In genomic region chrX:15449490-15450326, dm6 we compare ENCODE assay signal across 3 fruit fly cellular contexts.
TF ChIP-seq lines count a peak whose summit lies in the region.

Gene Scamp (minus strand): TSS chrX:15449883.
Gene Ahcy (plus strand): TSS chrX:15450261.

TF ChIP-seq in whole organism, embryonic, 481 proteins besides CTCF, POLR2A, EP300 and RAD21 (continued from another document and continues in another):
- TF ChIP-seq nau (GFP tag; optimal IDR thresholded peaks at IDR 0.05; lab: Kevin White, UChicago): no peak
- TF ChIP-seq CG8290 (GFP tag; optimal IDR thresholded peaks at IDR 0.05; lab: Kevin White, UChicago): peak; percentile 18
- TF ChIP-seq CG8290 (tag; optimal IDR thresholded peaks at IDR 0.05; lab: Kevin White, UChicago): no peak
- peak; percentile 66 for TF ChIP-seq Med (GFP tag; lab: Kevin White, UChicago)
- peak; percentile 30 for TF ChIP-seq CG30403 (GFP tag; optimal IDR thresholded peaks at IDR 0.05; lab: Kevin White, UChicago)
- peak; percentile 57; the same call in 2 of the 4 replicates for TF ChIP-seq Dll (GFP tag; IDR thresholded peaks at IDR 0.05; lab: Robert Waterston, UW; ENCODE audit: partially characterized antibody)
- peak; percentile 4 for TF ChIP-seq Deaf1 (tag; optimal IDR thresholded peaks at IDR 0.05; lab: Kevin White, UChicago)
- TF ChIP-seq CG18619 (GFP tag; optimal IDR thresholded peaks at IDR 0.05; lab: Kevin White, UChicago): no peak
- TF ChIP-seq Awh (GFP tag; IDR thresholded peaks at IDR 0.05; lab: Robert Waterston, UW): no peak
- peak; percentile 60 for TF ChIP-seq CG14710 (tag; optimal IDR thresholded peaks at IDR 0.05; lab: Kevin White, UChicago)
- peak; percentile 38 for TF ChIP-seq lilli (GFP tag; optimal IDR thresholded peaks at IDR 0.05; lab: Kevin White, UChicago)
- peak; percentile 32 for TF ChIP-seq CG2678 (tag; optimal IDR thresholded peaks at IDR 0.05; lab: Kevin White, UChicago)
- peak; percentile 15 for TF ChIP-seq Ets97D (GFP tag; optimal IDR thresholded peaks at IDR 0.05; lab: Kevin White, UChicago)
- peak; percentile 39 for TF ChIP-seq CG10267 (tag; optimal IDR thresholded peaks at IDR 0.05; lab: Kevin White, UChicago)
- TF ChIP-seq H2.0 (GFP tag; IDR thresholded peaks at IDR 0.05; lab: Robert Waterston, UW): no peak
- peak; percentile 65 for TF ChIP-seq Dref (GFP tag; IDR thresholded peaks at IDR 0.05; lab: Robert Waterston, UW)
- peak; percentile 81 for TF ChIP-seq CG7928 (GFP tag; optimal IDR thresholded peaks at IDR 0.05; lab: Kevin White, UChicago)
- TF ChIP-seq unc-4 (GFP tag; IDR thresholded peaks at IDR 0.05; lab: Robert Waterston, UW; ENCODE audit: partially characterized antibody): peak; percentile 55; the same call in 1 of the 2 replicates
- peak; percentile 14 for TF ChIP-seq CG9437 (GFP tag; optimal IDR thresholded peaks at IDR 0.05; lab: Kevin White, UChicago)
- TF ChIP-seq Hr51 (GFP tag; optimal IDR thresholded peaks at IDR 0.05; lab: Kevin White, UChicago): peak in 1 of 2 experiments; percentile 11
- peak; percentile 35 for TF ChIP-seq CoRest (tag; optimal IDR thresholded peaks at IDR 0.05; lab: Kevin White, UChicago)
- peak; percentile 68 for TF ChIP-seq Scr (GFP tag; IDR thresholded peaks at IDR 0.05; lab: Robert Waterston, UW; ENCODE audit: partially characterized antibody)
- no peak for TF ChIP-seq esg (GFP tag; conservative IDR thresholded peaks at IDR 0.05; lab: Robert Waterston, UW)
- TF ChIP-seq crp (GFP tag; optimal IDR thresholded peaks at IDR 0.05; lab: Kevin White, UChicago): peak in 1 of 2 experiments; percentile 15
- TF ChIP-seq CG6854 (GFP tag; optimal IDR thresholded peaks at IDR 0.05; lab: Kevin White, UChicago): no peak
- TF ChIP-seq Dp (GFP tag; optimal IDR thresholded peaks at IDR 0.05; lab: Kevin White, UChicago): peak; percentile 50
- TF ChIP-seq Hmr (GFP tag; optimal IDR thresholded peaks at IDR 0.05; lab: Kevin White, UChicago): peak; percentile 24
- peak; percentile 22 for TF ChIP-seq Myb (GFP tag; optimal IDR thresholded peaks at IDR 0.05; lab: Kevin White, UChicago)
- TF ChIP-seq Abd-B (GFP tag; optimal IDR thresholded peaks at IDR 0.05; lab: Kevin White, UChicago): no peak
- peak; percentile 63; the same call in 2 of the 3 replicates for TF ChIP-seq knrl (GFP tag; IDR thresholded peaks at IDR 0.05; lab: Robert Waterston, UW; ENCODE audit: partially characterized antibody)
- TF ChIP-seq pum (GFP tag; optimal IDR thresholded peaks at IDR 0.05; lab: Kevin White, UChicago): no peak
- peak; percentile 46 for TF ChIP-seq crol (GFP tag; IDR thresholded peaks at IDR 0.05; lab: Robert Waterston, UW)
- TF ChIP-seq Neu2 (GFP tag; optimal IDR thresholded peaks at IDR 0.05; lab: Kevin White, UChicago; ENCODE audit: borderline replicate concordance): no peak
- peak; percentile 44; the same call in 1 of the 2 replicates for TF ChIP-seq inv (GFP tag; IDR thresholded peaks at IDR 0.05; lab: Robert Waterston, UW; ENCODE audit: partially characterized antibody)
- peak; percentile 57 for TF ChIP-seq YL-1 (GFP tag; optimal IDR thresholded peaks at IDR 0.05; lab: Kevin White, UChicago)
- no peak for TF ChIP-seq CG10979 (tag; optimal IDR thresholded peaks at IDR 0.05; lab: Kevin White, UChicago)
- peak; percentile 38 for TF ChIP-seq MBD-R2 (GFP tag; IDR thresholded peaks at IDR 0.05; lab: Robert Waterston, UW)
- no peak for TF ChIP-seq CG10431 (GFP tag; optimal IDR thresholded peaks at IDR 0.05; lab: Kevin White, UChicago)
- peak; percentile 16 for TF ChIP-seq CG3995 (GFP tag; optimal IDR thresholded peaks at IDR 0.05; lab: Kevin White, UChicago)
- TF ChIP-seq Hsf (GFP tag; optimal IDR thresholded peaks at IDR 0.05; lab: Kevin White, UChicago): no peak
- TF ChIP-seq Dbx (GFP tag; IDR thresholded peaks at IDR 0.05; lab: Robert Waterston, UW): no peak
- peak; percentile 48 for TF ChIP-seq CG9727 (GFP tag; optimal IDR thresholded peaks at IDR 0.05; lab: Kevin White, UChicago)

TF ChIP-seq in whole organism, prepupa, 60 proteins besides CTCF, POLR2A, EP300 and RAD21 (continued from another document):
- TF ChIP-seq CG34406 (GFP tag; optimal IDR thresholded peaks at IDR 0.05; lab: Kevin White, UChicago): no peak
- TF ChIP-seq CG8119 (GFP tag; IDR thresholded peaks at IDR 0.05; lab: Robert Waterston, UW): no peak
- no peak for TF ChIP-seq CG4318 (GFP tag; optimal IDR thresholded peaks at IDR 0.05; lab: Kevin White, UChicago)
- peak; percentile 26 for TF ChIP-seq Hr39 (GFP tag; optimal IDR thresholded peaks at IDR 0.05; lab: Kevin White, UChicago)
- TF ChIP-seq CG6163 (GFP tag; IDR thresholded peaks at IDR 0.05; lab: Robert Waterston, UW): 0 out of 3 replicates have a peak, but pooled peaks have one; percentile 12
- no peak for TF ChIP-seq CG11762 (GFP tag; optimal IDR thresholded peaks at IDR 0.05; lab: Kevin White, UChicago; ENCODE audit: insufficient read depth)
- no peak for TF ChIP-seq CG8632 (GFP tag; optimal IDR thresholded peaks at IDR 0.05; lab: Kevin White, UChicago)
- no peak for TF ChIP-seq topi (GFP tag; optimal IDR thresholded peaks at IDR 0.05; lab: Kevin White, UChicago)
- no peak for TF ChIP-seq CG9139 (GFP tag; optimal IDR thresholded peaks at IDR 0.05; lab: Kevin White, UChicago)
- no peak for TF ChIP-seq salr (GFP tag; optimal IDR thresholded peaks at IDR 0.05; lab: Kevin White, UChicago)
- TF ChIP-seq vri (GFP tag; optimal IDR thresholded peaks at IDR 0.05; lab: Kevin White, UChicago): no peak
- no peak for TF ChIP-seq Eip93F (GFP tag; optimal IDR thresholded peaks at IDR 0.05; lab: Kevin White, UChicago)
- no peak for TF ChIP-seq CG10669 (GFP tag; optimal IDR thresholded peaks at IDR 0.05; lab: Kevin White, UChicago)
- no peak for TF ChIP-seq Ets96B (tag; optimal IDR thresholded peaks at IDR 0.05; lab: Kevin White, UChicago)
- no peak for TF ChIP-seq Blimp-1 (GFP tag; optimal IDR thresholded peaks at IDR 0.05; lab: Kevin White, UChicago)
- TF ChIP-seq CG11902 (GFP tag; optimal IDR thresholded peaks at IDR 0.05; lab: Kevin White, UChicago): no peak
- TF ChIP-seq dsx (GFP tag; optimal IDR thresholded peaks at IDR 0.05; lab: Kevin White, UChicago; ENCODE audit: poor library complexity, severe bottlenecking): no peak
- no peak for TF ChIP-seq CG3032 (tag; optimal IDR thresholded peaks at IDR 0.05; lab: Kevin White, UChicago)
- TF ChIP-seq CG32006 (GFP tag; optimal IDR thresholded peaks at IDR 0.05; lab: Kevin White, UChicago): no peak
- peak; percentile 45 for TF ChIP-seq esn (GFP tag; optimal IDR thresholded peaks at IDR 0.05; lab: Kevin White, UChicago)
- peak; percentile 28 for TF ChIP-seq Smox (GFP tag; optimal IDR thresholded peaks at IDR 0.05; lab: Kevin White, UChicago)
- TF ChIP-seq CG11294 (GFP tag; IDR thresholded peaks at IDR 0.05; lab: Robert Waterston, UW): no peak
- no peak for TF ChIP-seq CG6792 (GFP tag; optimal IDR thresholded peaks at IDR 0.05; lab: Kevin White, UChicago)
- peak; percentile 24 for TF ChIP-seq cyc (GFP tag; optimal IDR thresholded peaks at IDR 0.05; lab: Kevin White, UChicago)
- TF ChIP-seq eg (GFP tag; IDR thresholded peaks at IDR 0.05; lab: Robert Waterston, UW): no peak
- no peak for TF ChIP-seq ss (GFP tag; optimal IDR thresholded peaks at IDR 0.05; lab: Kevin White, UChicago)
- TF ChIP-seq Sox15 (GFP tag; optimal IDR thresholded peaks at IDR 0.05; lab: Kevin White, UChicago): no peak
- TF ChIP-seq CG16779 (tag; optimal IDR thresholded peaks at IDR 0.05; lab: Kevin White, UChicago): peak; percentile 10
- peak; percentile 26 for TF ChIP-seq Sox102F (GFP tag; optimal IDR thresholded peaks at IDR 0.05; lab: Kevin White, UChicago)
- TF ChIP-seq OdsH (GFP tag; optimal IDR thresholded peaks at IDR 0.05; lab: Kevin White, UChicago): peak; percentile 27

TF ChIP-seq in whole organism, wandering third instar larva, 38 proteins besides CTCF, POLR2A, EP300 and RAD21 (continued from another document):
- TF ChIP-seq N (GFP tag; optimal IDR thresholded peaks at IDR 0.05; lab: Kevin White, UChicago) (no peak), br (GFP tag; optimal IDR thresholded peaks at IDR 0.05; lab: Kevin White, UChicago) (peak; percentile 8), dsf (GFP tag; optimal IDR thresholded peaks at IDR 0.05; lab: Kevin White, UChicago; ENCODE audit: borderline replicate concordance) (no peak), h (GFP tag; optimal IDR thresholded peaks at IDR 0.05; lab: Kevin White, UChicago) (peak; percentile 23), Rel (GFP tag; optimal IDR thresholded peaks at IDR 0.05; lab: Kevin White, UChicago) (no peak), Rel (tag; optimal IDR thresholded peaks at IDR 0.05; lab: Kevin White, UChicago) (peak; percentile 95)
